Worm (Caenorhabditis elegans) whole organism, L2 larva: Measurements from ENCODE around the gene clec-180.

Experiments used
- C34F6.9 ChIP-seq: fragments of 150-350 bp; optimal IDR thresholded peaks from 2 replicates; lab custom pipeline; 2014; ENCODE audit warnings: missing biosample characterization, missing genetic modification characterization
- F13H6.1 ChIP-seq: sonication (generic microtip); optimal IDR thresholded peaks from 2 replicates; lab custom pipeline; 2016; ENCODE audit warnings: missing genetic modification characterization, missing compliant biosample characterization
- Y55F3AM.14 ChIP-seq: fragments of 200-800 bp; sonication (Bioruptor generic); optimal IDR thresholded peaks from 2 replicates; lab custom pipeline; 2018; ENCODE audit warnings: mild to moderate bottlenecking, missing genetic modification characterization, missing compliant biosample characterization
- ZK546.5 ChIP-seq: sonication (generic microtip); optimal IDR thresholded peaks from 2 replicates; lab custom pipeline; 2017; ENCODE audit warnings: missing biosample characterization, missing genetic modification characterization
- alr-1 ChIP-seq: fragments of 150-350 bp; optimal IDR thresholded peaks from 2 replicates; lab custom pipeline; 2014; ENCODE audit warnings: missing biosample characterization, missing genetic modification characterization
- aly-2 ChIP-seq: fragments of 150-350 bp; optimal IDR thresholded peaks from 2 replicates; lab custom pipeline; 2014; ENCODE audit warnings: missing biosample characterization, missing genetic modification characterization
- ama-1 ChIP-seq: fragments of 150-350 bp; optimal IDR thresholded peaks from 2 replicates; lab custom pipeline; 2018; ENCODE audit warnings: inconsistent platforms
- blmp-1 ChIP-seq: sonication (generic microtip); optimal IDR thresholded peaks from 2 replicates; lab custom pipeline; 2017; ENCODE audit warnings: missing genetic modification characterization, mild to moderate bottlenecking, missing compliant biosample characterization, antibody characterized with exemption, moderate library complexity; ENCODE audit not compliant: insufficient read depth
- ceh-16 ChIP-seq: fragments of 150-350 bp; optimal IDR thresholded peaks from 2 replicates; lab custom pipeline; 2014; ENCODE audit warnings: missing biosample characterization, missing genetic modification characterization
- ceh-82 ChIP-seq: fragments of 150-350 bp; optimal IDR thresholded peaks from 2 replicates; lab custom pipeline; 2014; ENCODE audit warnings: missing biosample characterization, missing genetic modification characterization
- dmd-4 ChIP-seq: sonication (generic microtip); optimal IDR thresholded peaks from 2 replicates; lab custom pipeline; 2017; ENCODE audit warnings: missing biosample characterization, missing genetic modification characterization
- egl-27 ChIP-seq: sonication (generic microtip); optimal IDR thresholded peaks from 3 replicates; lab custom pipeline; 2017; ENCODE audit warnings: missing biosample characterization, missing genetic modification reagents, missing genetic modification characterization
- elt-1 ChIP-seq: fragments of 150-350 bp; optimal IDR thresholded peaks from 2 replicates; lab custom pipeline; 2014; ENCODE audit warnings: missing biosample characterization, missing genetic modification characterization
- elt-3 ChIP-seq: sonication (generic microtip); optimal IDR thresholded peaks from 2 replicates; lab custom pipeline; 2017; ENCODE audit warnings: missing biosample characterization, missing genetic modification characterization
- fos-1 ChIP-seq: fragments of 150-350 bp; optimal IDR thresholded peaks from 2 replicates; lab custom pipeline; 2014; ENCODE audit warnings: missing biosample characterization, missing genetic modification characterization
- gmeb-1 ChIP-seq: fragments of 150-350 bp; optimal IDR thresholded peaks from 2 replicates; lab custom pipeline; 2014; ENCODE audit warnings: missing biosample characterization, missing genetic modification characterization
- lin-11 ChIP-seq: fragments of 150-350 bp; sonication (generic microtip); optimal IDR thresholded peaks from 2 replicates; lab custom pipeline; 2014; ENCODE audit warnings: missing biosample characterization, missing genetic modification characterization, inconsistent platforms, mixed read lengths
- lin-39 ChIP-seq: fragments of 150-350 bp; optimal IDR thresholded peaks from 2 replicates; lab custom pipeline; 2014; ENCODE audit warnings: missing biosample characterization, missing genetic modification reagents, missing genetic modification characterization
- lsy-2 ChIP-seq, 2 experiments: fragments of 150-350 bp in 1 of 2; sonication (generic microtip) in 1 of 2; optimal IDR thresholded peaks; 2 replicates each; lab custom pipeline; 2014 to 2017; ENCODE audit warnings: missing biosample characterization in 2 of 2, missing genetic modification characterization in 2 of 2
- mab-5 ChIP-seq: fragments of 150-350 bp; optimal IDR thresholded peaks from 2 replicates; lab custom pipeline; 2014; ENCODE audit warnings: missing biosample characterization, missing genetic modification characterization
- mdl-1 ChIP-seq, 2 experiments: fragments of 150-350 bp in 1 of 2; sonication (generic microtip) in 1 of 2; optimal IDR thresholded peaks; 2 replicates each; lab custom pipeline; 2017; ENCODE audit warnings: missing biosample characterization in 2 of 2, missing genetic modification characterization in 2 of 2
- nhr-11 ChIP-seq: fragments of 150-350 bp; optimal IDR thresholded peaks from 2 replicates; lab custom pipeline; 2014; ENCODE audit warnings: missing biosample characterization, missing genetic modification characterization
- nhr-21 ChIP-seq: fragments of 150-350 bp; optimal IDR thresholded peaks from 2 replicates; lab custom pipeline; 2014; ENCODE audit warnings: missing biosample characterization, missing genetic modification characterization
- nhr-25 ChIP-seq: fragments of 150-350 bp; sonication (generic microtip); optimal IDR thresholded peaks from 3 replicates; lab custom pipeline; 2014; ENCODE audit warnings: missing biosample characterization, missing genetic modification characterization
- nhr-6 ChIP-seq: fragments of 150-350 bp; optimal IDR thresholded peaks from 2 replicates; lab custom pipeline; 2014; ENCODE audit warnings: missing biosample characterization, missing genetic modification characterization
- nhr-77 ChIP-seq: fragments of 150-350 bp; optimal IDR thresholded peaks from 2 replicates; lab custom pipeline; 2014; ENCODE audit warnings: missing biosample characterization, missing genetic modification characterization
- sem-4 ChIP-seq: fragments of 150-350 bp; optimal IDR thresholded peaks from 2 replicates; lab custom pipeline; 2014; ENCODE audit warnings: missing biosample characterization, missing genetic modification reagents, missing genetic modification characterization
- skn-1 ChIP-seq: sonication (generic microtip); optimal IDR thresholded peaks from 2 replicates; lab custom pipeline; 2017; ENCODE audit warnings: missing biosample characterization, missing genetic modification characterization
- sma-3 ChIP-seq: sonication (generic microtip); optimal IDR thresholded peaks from 2 replicates; lab custom pipeline; 2016; ENCODE audit warnings: missing genetic modification reagents, missing genetic modification characterization, missing compliant biosample characterization
- sma-9 ChIP-seq, 2 experiments: fragments of 150-350 bp in 1 of 2; sonication (generic microtip) in 1 of 2; optimal IDR thresholded peaks; 2 replicates each; lab custom pipeline; 2014 to 2016; ENCODE audit warnings: missing genetic modification characterization in 2 of 2, mild to moderate bottlenecking in 1 of 2, missing biosample characterization in 1 of 2, missing compliant biosample characterization in 1 of 2, missing genetic modification reagents in 1 of 2, moderate library complexity in 1 of 2
- unc-39 ChIP-seq: fragments of 150-350 bp; optimal IDR thresholded peaks from 2 replicates; lab custom pipeline; 2014; ENCODE audit warnings: missing biosample characterization, missing genetic modification characterization
- unc-55 ChIP-seq: fragments of 150-350 bp; sonication (generic microtip); optimal IDR thresholded peaks from 3 replicates; lab custom pipeline; 2014; ENCODE audit warnings: missing biosample characterization, missing genetic modification reagents, missing genetic modification characterization
- unc-62 ChIP-seq: fragments of 150-350 bp; optimal IDR thresholded peaks from 2 replicates; lab custom pipeline; 2014; ENCODE audit warnings: missing biosample characterization, missing genetic modification reagents, missing genetic modification characterization
- zag-1 ChIP-seq: fragments of 150-350 bp; optimal IDR thresholded peaks from 2 replicates; lab custom pipeline; 2014; ENCODE audit warnings: missing biosample characterization, missing genetic modification characterization
- ztf-4 ChIP-seq: fragments of 150-350 bp; optimal IDR thresholded peaks from 2 replicates; lab custom pipeline; 2014; ENCODE audit warnings: missing biosample characterization, missing genetic modification characterization

Gene clec-180

ce11 chrIV:7552958-7553553 is 15.6 kb upstream of the clec-180 start, which contains the start of gene dif-1 (continued):
- no peak for TF ChIP-seq lin-11 (tag; lab: Kevin White, UChicago)
- TF ChIP-seq lsy-2 (tag; optimal IDR thresholded peaks at IDR 0.05; lab: Kevin White, UChicago) = peak in 1 of 2 experiments; percentile 63
- no peak for TF ChIP-seq mab-5 (tag; lab: Kevin White, UChicago)
- TF ChIP-seq Y55F3AM.14 = no peak
- peak; percentile 41 for TF ChIP-seq C34F6.9
- no peak for TF ChIP-seq elt-3 (tag; lab: Kevin White, UChicago)
- TF ChIP-seq nhr-11 (tag; lab: Kevin White, UChicago) = no peak
- no peak for TF ChIP-seq zag-1 (tag; lab: Kevin White, UChicago)
- TF ChIP-seq fos-1 (tag; lab: Kevin White, UChicago) = peak; percentile 51
- TF ChIP-seq gmeb-1 (tag; lab: Kevin White, UChicago) = peak; percentile 43
- no peak for TF ChIP-seq nhr-25
- TF ChIP-seq unc-62 (GFP tag; lab: Kevin White, UChicago) = no peak

- TF ChIP-seq ztf-4 (tag; lab: Kevin White, UChicago) = no peak
- TF ChIP-seq nhr-21 (tag; lab: Kevin White, UChicago) = peak; percentile 2
- TF ChIP-seq C34F6.9 = peak; percentile 43
- TF ChIP-seq ceh-82 (tag; lab: Kevin White, UChicago) = no peak
- peak; percentile 53 for TF ChIP-seq unc-55 (GFP tag; lab: Kevin White, UChicago)
- TF ChIP-seq alr-1 = no peak
- TF ChIP-seq lsy-2 (tag; optimal IDR thresholded peaks at IDR 0.05; lab: Kevin White, UChicago) = peak in 1 of 2 experiments; percentile 4
Observed at ce11 chrIV:7554351-7554750, 14.3 kb upstream of the clec-180 start, which contains the start of gene F49E8.6. F49E8.6 (minus strand) TSS chrIV:7554667.

ce11 chrIV:7556265-7556866 is 12.3 kb upstream of the clec-180 start, which contains the start of the genes F49E8.7, F49E8.8 and nprl-2:
F49E8.7 (minus strand) TSS chrIV:7556365.
F49E8.8 (plus strand) TSS chrIV:7556637.
nprl-2 (plus strand) TSS chrIV:7556816.
- TF ChIP-seq dmd-4 (tag; lab: Kevin White, UChicago) (no peak), C34F6.9 (peak; percentile 7)

ce11 chrIV:7558653-7559052 is 10.0 kb upstream of the clec-180 start:
- TF ChIP-seq ceh-16 (tag; lab: Kevin White, UChicago) (no peak), lin-39 (tag; lab: Kevin White, UChicago) (no peak), alr-1 (no peak), sem-4 (tag; lab: Kevin White, UChicago) (no peak), skn-1 (tag; lab: Kevin White, UChicago) (no peak), zag-1 (tag; lab: Kevin White, UChicago) (no peak), F13H6.1 (no peak), blmp-1 (tag; lab: Kevin White, UChicago) (no peak), mdl-1 (tag; optimal IDR thresholded peaks at IDR 0.05; lab: Kevin White, UChicago) (no peak), elt-1 (tag; lab: Kevin White, UChicago) (no peak), unc-55 (GFP tag; lab: Kevin White, UChicago) (no peak), aly-2 (no peak), sma-3 (GFP tag; lab: Kevin White, UChicago) (no peak), C34F6.9 (no peak)

ce11 chrIV:7559237-7559636 is 9.5 kb upstream of the clec-180 start:
- TF ChIP-seq nhr-6 (tag; lab: Kevin White, UChicago) = no peak
- no peak for TF ChIP-seq ztf-4 (tag; lab: Kevin White, UChicago)
- no peak for TF ChIP-seq zag-1 (tag; lab: Kevin White, UChicago)
- TF ChIP-seq sma-3 (GFP tag; lab: Kevin White, UChicago) = no peak
- TF ChIP-seq sma-9 (GFP tag; optimal IDR thresholded peaks at IDR 0.05; lab: Kevin White, UChicago) = no peak
- no peak for TF ChIP-seq sma-9 (tag; optimal IDR thresholded peaks at IDR 0.05; lab: Kevin White, UChicago)
- no peak for TF ChIP-seq lin-39 (tag; lab: Kevin White, UChicago)
- no peak for TF ChIP-seq ceh-82 (tag; lab: Kevin White, UChicago)
- TF ChIP-seq ama-1 (lab: Kevin White, UChicago) = no peak
- TF ChIP-seq egl-27 (tag; lab: Kevin White, UChicago) = no peak
- no peak for TF ChIP-seq unc-39 (tag; lab: Kevin White, UChicago)
- no peak for TF ChIP-seq lsy-2 (tag; optimal IDR thresholded peaks at IDR 0.05; lab: Kevin White, UChicago)
- TF ChIP-seq lin-11 (tag; lab: Kevin White, UChicago) = no peak
- no peak for TF ChIP-seq unc-62 (GFP tag; lab: Kevin White, UChicago)
- no peak for TF ChIP-seq nhr-77 (tag; lab: Kevin White, UChicago)
- TF ChIP-seq nhr-11 (tag; lab: Kevin White, UChicago) = no peak
- TF ChIP-seq elt-1 (tag; lab: Kevin White, UChicago) = no peak
- no peak for TF ChIP-seq ZK546.5 (tag; lab: Kevin White, UChicago)
